Fruit fly (Drosophila melanogaster) whole organism, embryonic: ENCODE results near the gene Z600.

Source experiments
- Ada2b ChIP-seq: fragments of 200-800 bp; sonication (Bioruptor generic); IDR thresholded peaks from 2 replicates; pipeline ENCODE4 v1.3.6; 2022; ENCODE audit warnings: missing biosample characterization, missing genetic modification characterization
- CG10274 ChIP-seq: fragments of 200-800 bp; sonication (Bioruptor generic); optimal IDR thresholded peaks from 3 replicates; lab custom pipeline; 2017; ENCODE audit warnings: missing biosample characterization, mild to moderate bottlenecking, missing genetic modification characterization
- CG10959 ChIP-seq: fragments of 200-800 bp; sonication (Bioruptor generic); IDR thresholded peaks from 2 replicates; pipeline ENCODE4 v1.3.6; 2022; ENCODE audit warnings: missing biosample characterization, missing genetic modification characterization
- CG12155 ChIP-seq: fragments of 200-800 bp; sonication (Bioruptor generic); optimal IDR thresholded peaks from 3 replicates; lab custom pipeline; 2016; ENCODE audit warnings: missing biosample characterization, missing genetic modification characterization
- CG12942 ChIP-seq: fragments of 200-800 bp; sonication (Bioruptor generic); optimal IDR thresholded peaks from 3 replicates; lab custom pipeline; 2016; ENCODE audit warnings: missing biosample characterization, missing genetic modification characterization
- CG14710 ChIP-seq: fragments of 200-800 bp; sonication (Bioruptor generic); optimal IDR thresholded peaks from 3 replicates; lab custom pipeline; 2019; ENCODE audit warnings: missing biosample characterization, mild to moderate bottlenecking, missing genetic modification characterization, moderate library complexity
- CG16813 ChIP-seq: fragments of 200-800 bp; sonication (Bioruptor generic); IDR thresholded peaks from 3 replicates; pipeline ENCODE4 v1.3.6; 2022; ENCODE audit warnings: missing biosample characterization, missing genetic modification characterization; ENCODE audit not compliant: partially characterized antibody
- CG18011 ChIP-seq: fragments of 200-800 bp; sonication (Bioruptor generic); optimal IDR thresholded peaks from 2 replicates; lab custom pipeline; 2017; ENCODE audit warnings: missing biosample characterization, missing genetic modification characterization, mild to moderate bottlenecking, moderate library complexity, missing genotype
- CG2120 ChIP-seq: fragments of 200-800 bp; sonication (Bioruptor generic); optimal IDR thresholded peaks from 3 replicates; lab custom pipeline; 2016; ENCODE audit warnings: missing biosample characterization, missing genetic modification characterization
- CG2875 ChIP-seq: fragments of 200-800 bp; sonication (Bioruptor generic); optimal IDR thresholded peaks from 2 replicates; lab custom pipeline; 2017; ENCODE audit warnings: missing biosample characterization, mild to moderate bottlenecking, missing genetic modification characterization, missing genetic modification reagents
- CG34224 ChIP-seq: fragments of 200-800 bp; sonication (Bioruptor generic); IDR thresholded peaks from 3 replicates; pipeline ENCODE4 v1.3.6; 2022; ENCODE audit warnings: missing biosample characterization, missing genetic modification characterization; ENCODE audit not compliant: partially characterized antibody
- CG4328 ChIP-seq: fragments of 200-800 bp; sonication (Bioruptor generic); optimal IDR thresholded peaks from 3 replicates; lab custom pipeline; 2017; ENCODE audit warnings: missing biosample characterization, missing genetic modification reagents, missing genetic modification characterization
- CG6272 ChIP-seq: fragments of 200-800 bp; sonication (Bioruptor generic); IDR thresholded peaks from 2 replicates; pipeline ENCODE4 v1.3.6; 2022; ENCODE audit warnings: missing biosample characterization, missing genetic modification characterization
- CG7372 ChIP-seq: fragments of 200-800 bp; sonication (Bioruptor generic); IDR thresholded peaks from 2 replicates; pipeline ENCODE4 v1.3.6; 2022; ENCODE audit warnings: missing biosample characterization, missing genetic modification characterization
- CG7786 ChIP-seq: fragments of 200-800 bp; sonication (Bioruptor generic); optimal IDR thresholded peaks from 2 replicates; lab custom pipeline; 2016; ENCODE audit warnings: missing biosample characterization, missing genetic modification characterization
- CG8944 ChIP-seq: fragments of 200-800 bp; sonication (Bioruptor generic); optimal IDR thresholded peaks from 3 replicates; lab custom pipeline; 2016; ENCODE audit warnings: missing biosample characterization, missing genetic modification characterization
- CG9876 ChIP-seq: fragments of 200-800 bp; sonication (Bioruptor generic); optimal IDR thresholded peaks from 2 replicates; lab custom pipeline; 2016; ENCODE audit warnings: missing biosample characterization, missing genetic modification characterization
- CHES-1-like ChIP-seq: fragments of 200-800 bp; sonication (Bioruptor generic); optimal IDR thresholded peaks from 2 replicates; lab custom pipeline; 2016; ENCODE audit warnings: missing biosample characterization, missing genetic modification characterization
- D19B ChIP-seq: fragments of 200-800 bp; sonication (Bioruptor generic); optimal IDR thresholded peaks from 2 replicates; lab custom pipeline; 2017; ENCODE audit warnings: missing biosample characterization, mild to moderate bottlenecking, missing genetic modification characterization
- Dbx ChIP-seq: fragments of 200-800 bp; sonication (Bioruptor generic); IDR thresholded peaks from 3 replicates; pipeline ENCODE4 v1.3.6; 2022; ENCODE audit warnings: missing biosample characterization, missing genetic modification characterization
- Dip3 ChIP-seq: fragments of 200-800 bp; sonication (Bioruptor generic); optimal IDR thresholded peaks from 3 replicates; lab custom pipeline; 2016; ENCODE audit warnings: missing biosample characterization, missing genetic modification characterization
- Doc3 ChIP-seq: fragments of 200-800 bp; sonication (Bioruptor generic); IDR thresholded peaks from 3 replicates; pipeline ENCODE4 v1.3.6; 2022; ENCODE audit warnings: missing biosample characterization, missing genetic modification characterization; ENCODE audit not compliant: partially characterized antibody
- E2f2 ChIP-seq: fragments of 200-800 bp; sonication (Bioruptor generic); IDR thresholded peaks from 2 replicates; pipeline ENCODE4 v1.3.6; 2022; ENCODE audit warnings: missing biosample characterization, missing genetic modification characterization
- Fer2 ChIP-seq: fragments of 200-800 bp; sonication (Bioruptor generic); optimal IDR thresholded peaks from 2 replicates; lab custom pipeline; 2018; ENCODE audit warnings: missing biosample characterization, mild to moderate bottlenecking, missing genetic modification characterization, moderate library complexity
- HLH54F ChIP-seq: fragments of 200-800 bp; sonication (Bioruptor generic); optimal IDR thresholded peaks from 3 replicates; lab custom pipeline; 2016; ENCODE audit warnings: missing biosample characterization, missing genetic modification characterization
- Hr78 ChIP-seq, 2 experiments: fragments of 200-800 bp in 1 of 2; fragments of >200 bp in 1 of 2; sonication (Bioruptor generic) in 1 of 2; optimal IDR thresholded peaks; 2 replicates each; lab custom pipeline; 2017 to 2019; ENCODE audit warnings: missing biosample characterization in 2 of 2, missing genetic modification characterization in 2 of 2, mild to moderate bottlenecking in 1 of 2, moderate library complexity in 1 of 2
- Mes4 ChIP-seq: fragments of 200-800 bp; sonication (Bioruptor generic); optimal IDR thresholded peaks from 2 replicates; lab custom pipeline; 2016; ENCODE audit warnings: missing biosample characterization, missing genetic modification characterization
- NK7.1 ChIP-seq: fragments of 200-800 bp; sonication (Bioruptor generic); optimal IDR thresholded peaks from 3 replicates; lab custom pipeline; 2016; ENCODE audit warnings: missing biosample characterization, missing genetic modification characterization
- Pdp1 ChIP-seq, 2 experiments: fragments of 200-800 bp; sonication (Bioruptor generic); optimal IDR thresholded peaks; 3 replicates each; lab custom pipeline; 2016; ENCODE audit warnings: missing biosample characterization in 2 of 2, missing genetic modification characterization in 2 of 2, mild to moderate bottlenecking in 1 of 2, moderate library complexity in 1 of 2
- Rfx ChIP-seq: fragments of 200-800 bp; sonication (Bioruptor generic); IDR thresholded peaks from 2 replicates; pipeline ENCODE4 v1.3.6; 2022; ENCODE audit warnings: missing biosample characterization, missing genetic modification characterization
- Six4 ChIP-seq: fragments of 200-800 bp; sonication (Bioruptor generic); optimal IDR thresholded peaks from 2 replicates; lab custom pipeline; 2016; ENCODE audit warnings: missing biosample characterization, missing genetic modification characterization
- ato ChIP-seq: fragments of 200-800 bp; sonication (Bioruptor generic); IDR thresholded peaks from 2 replicates; pipeline ENCODE4 v1.3.6; 2022; ENCODE audit warnings: missing biosample characterization, missing genetic modification characterization; ENCODE audit not compliant: partially characterized antibody
- bcd ChIP-seq: fragments of 200-800 bp; sonication (Bioruptor generic); optimal IDR thresholded peaks from 2 replicates; lab custom pipeline; 2017; ENCODE audit warnings: missing biosample characterization, mild to moderate bottlenecking, missing genetic modification characterization
- chif ChIP-seq, 2 experiments: fragments of 200-800 bp; sonication (Bioruptor generic); optimal IDR thresholded peaks; 3 replicates each; lab custom pipeline; 2016; ENCODE audit warnings: missing biosample characterization in 2 of 2, missing genetic modification characterization in 2 of 2
- chn ChIP-seq: fragments of 200-800 bp; sonication (Bioruptor generic); optimal IDR thresholded peaks from 2 replicates; lab custom pipeline; 2016; ENCODE audit warnings: missing biosample characterization, missing genetic modification characterization
- dati ChIP-seq: fragments of 200-800 bp; sonication (Bioruptor generic); IDR thresholded peaks from 2 replicates; pipeline ENCODE4 v1.3.6; 2022; ENCODE audit warnings: missing biosample characterization, missing genetic modification characterization
- ems ChIP-seq: fragments of 200-800 bp; sonication (Bioruptor generic); optimal IDR thresholded peaks from 3 replicates; lab custom pipeline; 2016; ENCODE audit warnings: missing biosample characterization, missing genetic modification characterization
- gcm ChIP-seq: fragments of 200-800 bp; sonication (Bioruptor generic); optimal IDR thresholded peaks from 2 replicates; lab custom pipeline; 2019; ENCODE audit warnings: missing biosample characterization, mild to moderate bottlenecking, missing genetic modification characterization, moderate library complexity
- grau ChIP-seq: fragments of 200-800 bp; optimal IDR thresholded peaks from 3 replicates; lab custom pipeline; 2019; ENCODE audit warnings: missing biosample characterization, mild to moderate bottlenecking, missing genetic modification characterization, moderate library complexity
- gro ChIP-seq: fragments of 200-800 bp; sonication (Bioruptor generic); optimal IDR thresholded peaks from 2 replicates; lab custom pipeline; 2016; ENCODE audit warnings: missing biosample characterization, missing genetic modification characterization
- hth ChIP-seq: fragments of >200 bp; optimal IDR thresholded peaks from 2 replicates; lab custom pipeline; 2017; ENCODE audit warnings: inconsistent platforms
- inv ChIP-seq: fragments of 200-800 bp; sonication (Bioruptor generic); IDR thresholded peaks from 2 replicates; pipeline ENCODE4 v1.3.6; 2022; ENCODE audit warnings: missing biosample characterization, missing genetic modification characterization; ENCODE audit not compliant: partially characterized antibody
- kni ChIP-seq: fragments of 200-800 bp; sonication (Bioruptor generic); optimal IDR thresholded peaks from 3 replicates; lab custom pipeline; 2017; ENCODE audit warnings: mild to moderate bottlenecking, missing biosample characterization, missing genetic modification reagents, missing genetic modification characterization
- psq ChIP-seq: fragments of 200-800 bp; sonication (Bioruptor generic); optimal IDR thresholded peaks from 2 replicates; lab custom pipeline; 2017; ENCODE audit warnings: missing biosample characterization, missing genetic modification characterization
- scrt ChIP-seq: fragments of 200-800 bp; sonication (Bioruptor generic); optimal IDR thresholded peaks from 2 replicates; lab custom pipeline; 2018; ENCODE audit warnings: missing biosample characterization, mild to moderate bottlenecking, missing genetic modification characterization, moderate library complexity
- sim ChIP-seq: fragments of 200-800 bp; sonication (Bioruptor generic); IDR thresholded peaks from 2 replicates; pipeline ENCODE4 v1.3.6; 2022; ENCODE audit warnings: missing biosample characterization, missing genetic modification characterization
- tio ChIP-seq: fragments of 200-800 bp; sonication (Bioruptor generic); optimal IDR thresholded peaks from 2 replicates; lab custom pipeline; 2017; ENCODE audit warnings: missing biosample characterization, missing genetic modification characterization, inconsistent platforms
- trh ChIP-seq: fragments of 200-800 bp; sonication (Bioruptor generic); optimal IDR thresholded peaks from 2 replicates; lab custom pipeline; 2016; ENCODE audit warnings: missing biosample characterization, missing genetic modification characterization

Z600 gene

dm6 chr3L:15534274-15535227, 25.7 kb downstream of the Z600 start (continued):
- no peak for TF ChIP-seq inv (GFP tag; lab: Robert Waterston, UW)
- TF ChIP-seq hth, result no peak
- peak; percentile 53 for TF ChIP-seq CG12155 (GFP tag; lab: Kevin White, UChicago)
- no peak for TF ChIP-seq Doc3 (GFP tag; lab: Robert Waterston, UW)
- no peak for TF ChIP-seq dati
- peak; percentile 72 for TF ChIP-seq bcd
- peak; percentile 82 for TF ChIP-seq tio
- no peak for TF ChIP-seq NK7.1
- no peak; the same call in 1 of the 2 replicates for TF ChIP-seq CG6272
- peak; percentile 73 for TF ChIP-seq grau (tag; lab: Kevin White, UChicago)
- no peak for TF ChIP-seq ato (GFP tag; lab: Robert Waterston, UW)
- no peak for TF ChIP-seq E2f2
- TF ChIP-seq chif (GFP tag; optimal IDR thresholded peaks at IDR 0.05; lab: Kevin White, UChicago), result peak; percentile 43 to 64
- TF ChIP-seq D19B (GFP tag; lab: Kevin White, UChicago), result peak; percentile 99
- no peak for TF ChIP-seq Fer2 (tag; lab: Kevin White, UChicago)
- TF ChIP-seq CG2875, result no peak
- 0 out of 3 replicates have a peak, but pooled peaks have one; percentile 16 for TF ChIP-seq Dbx
- TF ChIP-seq Hr78 (GFP tag; optimal IDR thresholded peaks at IDR 0.05; lab: Kevin White, UChicago), result no peak
- peak; percentile 99 for TF ChIP-seq kni (GFP tag; lab: Kevin White, UChicago)
- TF ChIP-seq Rfx (GFP tag; lab: Robert Waterston, UW), result no peak; the same call in 1 of the 2 replicates
- TF ChIP-seq psq (GFP tag; lab: Kevin White, UChicago), result peak; percentile 20
- TF ChIP-seq chn (GFP tag; lab: Kevin White, UChicago), result peak; percentile 52
- no peak for TF ChIP-seq CG10959 (GFP tag; lab: Robert Waterston, UW)
- TF ChIP-seq Mes4 (GFP tag; lab: Kevin White, UChicago), result peak; percentile 46
- peak; percentile 31; the same call in 1 of the 3 replicates for TF ChIP-seq CG34224 (GFP tag; lab: Robert Waterston, UW)
- TF ChIP-seq Six4 (GFP tag; lab: Kevin White, UChicago), result peak; percentile 15
- TF ChIP-seq gro (GFP tag; lab: Kevin White, UChicago), result peak; percentile 48
- peak; percentile 44; the same call in 1 of the 2 replicates for TF ChIP-seq CG7372 (GFP tag; lab: Robert Waterston, UW)
- no peak for TF ChIP-seq CG16813 (GFP tag; lab: Robert Waterston, UW)
- peak; percentile 65 for TF ChIP-seq CG14710 (tag; lab: Kevin White, UChicago)
- TF ChIP-seq gcm (GFP tag; lab: Kevin White, UChicago), result peak; percentile 53
- TF ChIP-seq CG8944, result peak; percentile 59
- peak; percentile 68 for TF ChIP-seq HLH54F (GFP tag; lab: Kevin White, UChicago)
- TF ChIP-seq Ada2b (GFP tag; lab: Robert Waterston, UW), result peak; percentile 7; the same call in 1 of the 2 replicates
- peak; percentile 56 for TF ChIP-seq Dip3 (GFP tag; lab: Kevin White, UChicago)
- TF ChIP-seq CG4328 (GFP tag; lab: Kevin White, UChicago), result peak; percentile 50
- peak; percentile 11 for TF ChIP-seq CG18011 (GFP tag; lab: Kevin White, UChicago)
- no peak for TF ChIP-seq sim
- peak; percentile 5 to 71 for TF ChIP-seq Pdp1 (GFP tag; optimal IDR thresholded peaks at IDR 0.05; lab: Kevin White, UChicago)
- TF ChIP-seq CG2120 (GFP tag; lab: Kevin White, UChicago), result peak; percentile 76
- peak; percentile 37 for TF ChIP-seq CHES-1-like (GFP tag; lab: Kevin White, UChicago)
- peak; percentile 53 for TF ChIP-seq ems (GFP tag; lab: Kevin White, UChicago)
- peak; percentile 43 for TF ChIP-seq CG10274 (GFP tag; lab: Kevin White, UChicago)
- peak; percentile 43 for TF ChIP-seq CG12942 (GFP tag; lab: Kevin White, UChicago)
- TF ChIP-seq CG9876 (GFP tag; lab: Kevin White, UChicago), result no peak
- peak; percentile 42 for TF ChIP-seq CG7786
- TF ChIP-seq trh (GFP tag; lab: Kevin White, UChicago), result no peak
- TF ChIP-seq scrt (GFP tag; lab: Kevin White, UChicago), result peak; percentile 50
